Worm (Caenorhabditis elegans) whole organism, mixed stage, embryonic: ENCODE results near the gene spig-9.
A peak's percentile ranks its signal among the peaks of the same experiment; 100 is the strongest.

Source experiments
- M03D4.4 ChIP-seq: sonication (generic microtip); optimal IDR thresholded peaks from 2 replicates; lab custom pipeline; 2017; ENCODE audit warnings: mild to moderate bottlenecking, missing genetic modification characterization, missing compliant biosample characterization
- bed-3 ChIP-seq: fragments of 200-800 bp; sonication (Bioruptor generic); optimal IDR thresholded peaks from 3 replicates; lab custom pipeline; 2018; ENCODE audit warnings: mild to moderate bottlenecking, missing genetic modification characterization, moderate library complexity, missing compliant biosample characterization
- blmp-1 ChIP-seq: fragments of 150-350 bp; optimal IDR thresholded peaks from 2 replicates; lab custom pipeline; 2014; ENCODE audit warnings: missing biosample characterization, missing genetic modification characterization
- ceh-43 ChIP-seq: fragments of 200-800 bp; sonication (Bioruptor generic); optimal IDR thresholded peaks from 2 replicates; lab custom pipeline; 2018; ENCODE audit warnings: mild to moderate bottlenecking, missing genetic modification characterization, moderate library complexity, missing compliant biosample characterization
- ceh-83 ChIP-seq: fragments of 200-800 bp; sonication (Bioruptor generic); optimal IDR thresholded peaks from 2 replicates; lab custom pipeline; 2018; ENCODE audit warnings: mild to moderate bottlenecking, missing genetic modification characterization, missing compliant biosample characterization
- ces-1 ChIP-seq: fragments of 150-350 bp; optimal IDR thresholded peaks from 2 replicates; lab custom pipeline; 2014; ENCODE audit warnings: missing biosample characterization, missing genetic modification reagents, missing genetic modification characterization
- cnd-1 ChIP-seq: fragments of 200-800 bp; sonication (Bioruptor generic); optimal IDR thresholded peaks from 2 replicates; lab custom pipeline; 2018; ENCODE audit warnings: mild to moderate bottlenecking, missing genetic modification characterization, missing compliant biosample characterization
- drap-1 ChIP-seq: fragments of 200-800 bp; sonication (Bioruptor generic); optimal IDR thresholded peaks from 3 replicates; lab custom pipeline; 2018; ENCODE audit warnings: mild to moderate bottlenecking, missing genetic modification characterization, missing compliant biosample characterization
- elt-3 ChIP-seq: fragments of 150-350 bp; optimal IDR thresholded peaks from 2 replicates; lab custom pipeline; 2014; ENCODE audit warnings: missing biosample characterization, missing genetic modification characterization
- flh-1 ChIP-seq: fragments of 200-800 bp; sonication (Bioruptor generic); optimal IDR thresholded peaks from 2 replicates; lab custom pipeline; 2018; ENCODE audit warnings: mild to moderate bottlenecking, missing genetic modification characterization, moderate library complexity, missing compliant biosample characterization
- ham-2 ChIP-seq: fragments of 200-800 bp; sonication (Bioruptor generic); optimal IDR thresholded peaks from 2 replicates; lab custom pipeline; 2018; ENCODE audit warnings: mild to moderate bottlenecking, missing genetic modification characterization, missing compliant biosample characterization
- hlh-1 ChIP-seq: fragments of 150-350 bp; optimal IDR thresholded peaks from 2 replicates; lab custom pipeline; 2014; ENCODE audit warnings: missing biosample characterization, missing genetic modification reagents, missing genetic modification characterization
- lin-32 ChIP-seq: fragments of 200-800 bp; sonication (Bioruptor generic); optimal IDR thresholded peaks from 2 replicates; lab custom pipeline; 2018; ENCODE audit warnings: mild to moderate bottlenecking, missing genetic modification characterization, missing compliant biosample characterization
- lsy-2 ChIP-seq: fragments of 150-350 bp; optimal IDR thresholded peaks from 2 replicates; lab custom pipeline; 2014; ENCODE audit warnings: missing biosample characterization, missing genetic modification characterization
- mab-5 ChIP-seq: fragments of 150-350 bp; optimal IDR thresholded peaks from 2 replicates; lab custom pipeline; 2014; ENCODE audit warnings: missing biosample characterization, missing genetic modification characterization
- mep-1 ChIP-seq: fragments of 150-350 bp; optimal IDR thresholded peaks from 2 replicates; lab custom pipeline; 2017; ENCODE audit warnings: missing biosample characterization, missing genetic modification reagents, missing genetic modification characterization, inconsistent platforms
- mls-2 ChIP-seq: sonication (generic microtip); optimal IDR thresholded peaks from 2 replicates; lab custom pipeline; 2016; ENCODE audit warnings: mild to moderate bottlenecking, missing genetic modification characterization, moderate library complexity, missing compliant biosample characterization
- nhr-12 ChIP-seq: fragments of 150-350 bp; optimal IDR thresholded peaks from 2 replicates; lab custom pipeline; 2014; ENCODE audit warnings: missing biosample characterization, missing genetic modification characterization
- nhr-2 ChIP-seq: fragments of 150-350 bp; optimal IDR thresholded peaks from 2 replicates; lab custom pipeline; 2014; ENCODE audit warnings: missing biosample characterization, missing genetic modification characterization
- nhr-237 ChIP-seq: fragments of 150-350 bp; optimal IDR thresholded peaks from 2 replicates; lab custom pipeline; 2014; ENCODE audit warnings: missing biosample characterization, missing genetic modification characterization
- nhr-28 ChIP-seq: fragments of 150-350 bp; optimal IDR thresholded peaks from 2 replicates; lab custom pipeline; 2014; ENCODE audit warnings: missing biosample characterization, missing genetic modification characterization
- nhr-76 ChIP-seq: sonication (generic microtip); optimal IDR thresholded peaks from 2 replicates; lab custom pipeline; 2017; ENCODE audit warnings: missing biosample characterization, missing genetic modification characterization
- pha-4 ChIP-seq: fragments of 150-350 bp; optimal IDR thresholded peaks from 2 replicates; lab custom pipeline; 2018; ENCODE audit warnings: missing biosample characterization, missing genetic modification reagents, missing genetic modification characterization
- sem-2 ChIP-seq: fragments of 200-800 bp; sonication (Bioruptor generic); optimal IDR thresholded peaks from 2 replicates; lab custom pipeline; 2018; ENCODE audit warnings: mild to moderate bottlenecking, missing genetic modification characterization, missing compliant biosample characterization
- snpc-4 ChIP-seq: fragments of 150-350 bp; optimal IDR thresholded peaks from 2 replicates; lab custom pipeline; 2014; ENCODE audit warnings: missing biosample characterization, missing genetic modification characterization
- sptf-1 ChIP-seq: sonication (generic microtip); optimal IDR thresholded peaks from 2 replicates; lab custom pipeline; 2017; ENCODE audit warnings: mild to moderate bottlenecking, missing genetic modification characterization, moderate library complexity, missing compliant biosample characterization
- unc-120 ChIP-seq: sonication (generic microtip); optimal IDR thresholded peaks from 2 replicates; lab custom pipeline; 2017; ENCODE audit warnings: missing genetic modification characterization, missing compliant biosample characterization; ENCODE audit not compliant: poor library complexity, severe bottlenecking
- unc-39 ChIP-seq: fragments of 150-350 bp; optimal IDR thresholded peaks from 2 replicates; lab custom pipeline; 2014; ENCODE audit warnings: missing biosample characterization, missing genetic modification characterization
- unc-62 ChIP-seq: fragments of 150-350 bp; optimal IDR thresholded peaks from 2 replicates; lab custom pipeline; 2014; ENCODE audit warnings: missing biosample characterization, missing genetic modification reagents, missing genetic modification characterization
- zip-8 ChIP-seq: fragments of 150-350 bp; optimal IDR thresholded peaks from 2 replicates; lab custom pipeline; 2014; ENCODE audit warnings: missing biosample characterization, missing genetic modification characterization
- ztf-11 ChIP-seq: fragments of 150-350 bp; optimal IDR thresholded peaks from 2 replicates; lab custom pipeline; 2014; ENCODE audit warnings: missing biosample characterization, missing genetic modification characterization

spig-9 gene

ce11 chrV:13656346-13657254, 44.9 kb upstream of the spig-9 start:
- peak; percentile 76 for TF ChIP-seq ham-2 (GFP tag; lab: Kevin White, UChicago)
- no peak for TF ChIP-seq M03D4.4 (tag; lab: Kevin White, UChicago)
- TF ChIP-seq flh-1 (GFP tag; lab: Kevin White, UChicago), result no peak
- peak; percentile 84 for TF ChIP-seq unc-62

ce11 chrV:13655202-13655764, 43.6 kb upstream of the spig-9 start:
- TF ChIP-seq nhr-76, result no peak
- TF ChIP-seq unc-39, result no peak
- TF ChIP-seq ceh-43 (GFP tag; lab: Kevin White, UChicago), result peak; percentile 28
- peak; percentile 82 for TF ChIP-seq ces-1 (GFP tag; lab: Kevin White, UChicago)
- TF ChIP-seq nhr-28 (tag; lab: Kevin White, UChicago), result no peak
- TF ChIP-seq unc-120 (tag; lab: Kevin White, UChicago), result peak; percentile 42
- TF ChIP-seq mls-2 (tag; lab: Kevin White, UChicago), result peak; percentile 42
- no peak for TF ChIP-seq lin-32 (GFP tag; lab: Kevin White, UChicago)
- peak; percentile 73 for TF ChIP-seq unc-62
- peak; percentile 40 for TF ChIP-seq M03D4.4 (tag; lab: Kevin White, UChicago)
- TF ChIP-seq nhr-237 (tag; lab: Kevin White, UChicago), result no peak
- TF ChIP-seq blmp-1 (tag; lab: Kevin White, UChicago), result no peak
- TF ChIP-seq sptf-1 (tag; lab: Kevin White, UChicago), result no peak
- no peak for TF ChIP-seq flh-1 (GFP tag; lab: Kevin White, UChicago)
- TF ChIP-seq elt-3 (tag; lab: Kevin White, UChicago), result no peak
- TF ChIP-seq mep-1 (tag; lab: Kevin White, UChicago), result peak; percentile 69
- peak; percentile 33 for TF ChIP-seq lsy-2 (tag; lab: Kevin White, UChicago)
- TF ChIP-seq drap-1 (GFP tag; lab: Kevin White, UChicago), result no peak
- no peak for TF ChIP-seq nhr-12 (tag; lab: Kevin White, UChicago)

- TF ChIP-seq mab-5 (tag; lab: Kevin White, UChicago), result no peak
- TF ChIP-seq, all 35 proteins: peak for 0
Measured at ce11 chrV:13654394-13654792, 42.7 kb upstream of the spig-9 start.

- TF ChIP-seq ztf-11 (tag; lab: Kevin White, UChicago) (no peak), mep-1 (tag; lab: Kevin White, UChicago) (no peak), ceh-83 (GFP tag; lab: Kevin White, UChicago) (no peak), elt-3 (tag; lab: Kevin White, UChicago) (no peak), hlh-1 (no peak), pha-4 (no peak), nhr-237 (tag; lab: Kevin White, UChicago) (no peak), nhr-76 (no peak), ham-2 (GFP tag; lab: Kevin White, UChicago) (no peak), drap-1 (GFP tag; lab: Kevin White, UChicago) (no peak), sem-2 (no peak), unc-39 (no peak), cnd-1 (tag; lab: Kevin White, UChicago) (no peak), blmp-1 (tag; lab: Kevin White, UChicago) (no peak), ceh-43 (GFP tag; lab: Kevin White, UChicago) (no peak), lsy-2 (tag; lab: Kevin White, UChicago) (no peak), unc-120 (tag; lab: Kevin White, UChicago) (no peak)
Measured at ce11 chrV:13653713-13654393, 42.2 kb upstream of the spig-9 start, which contains the start of gene lpin-1. TSS of gene lpin-1 (minus strand) at chrV:13654129.

- TF ChIP-seq bed-3 (GFP tag; lab: Kevin White, UChicago) (no peak), snpc-4 (no peak), elt-3 (tag; lab: Kevin White, UChicago) (no peak), nhr-2 (tag; lab: Kevin White, UChicago) (no peak), zip-8 (tag; lab: Kevin White, UChicago) (no peak), M03D4.4 (tag; lab: Kevin White, UChicago) (no peak), ceh-83 (GFP tag; lab: Kevin White, UChicago) (no peak), blmp-1 (tag; lab: Kevin White, UChicago) (no peak)
Measured at ce11 chrV:13652322-13652721, 40.6 kb upstream of the spig-9 start.
